Fruit fly (Drosophila melanogaster): Measurements from ENCODE around the gene NimA.

dm6 chr2L:13934542-13935065, 22.7 kb upstream of the NimA start, which contains the start of gene Vajk2:
- no peak for TF ChIP-seq CG5204 (GFP tag; optimal IDR thresholded peaks at IDR 0.05)
- TF ChIP-seq Clk (GFP tag; optimal IDR thresholded peaks at IDR 0.05) = no peak
- no peak for TF ChIP-seq toe (GFP tag; optimal IDR thresholded peaks at IDR 0.05)
- no peak for TF ChIP-seq Hr96 (GFP tag; optimal IDR thresholded peaks at IDR 0.05)
- no peak for TF ChIP-seq CG7101 (tag; optimal IDR thresholded peaks at IDR 0.05)
- no peak for TF ChIP-seq CG7045 (GFP tag; optimal IDR thresholded peaks at IDR 0.05)
- TF ChIP-seq bab1 (GFP tag; optimal IDR thresholded peaks at IDR 0.05) = no peak
